Fruit fly (Drosophila melanogaster): ENCODE measurements around the gene ttk.

ttk gene

DNA sequence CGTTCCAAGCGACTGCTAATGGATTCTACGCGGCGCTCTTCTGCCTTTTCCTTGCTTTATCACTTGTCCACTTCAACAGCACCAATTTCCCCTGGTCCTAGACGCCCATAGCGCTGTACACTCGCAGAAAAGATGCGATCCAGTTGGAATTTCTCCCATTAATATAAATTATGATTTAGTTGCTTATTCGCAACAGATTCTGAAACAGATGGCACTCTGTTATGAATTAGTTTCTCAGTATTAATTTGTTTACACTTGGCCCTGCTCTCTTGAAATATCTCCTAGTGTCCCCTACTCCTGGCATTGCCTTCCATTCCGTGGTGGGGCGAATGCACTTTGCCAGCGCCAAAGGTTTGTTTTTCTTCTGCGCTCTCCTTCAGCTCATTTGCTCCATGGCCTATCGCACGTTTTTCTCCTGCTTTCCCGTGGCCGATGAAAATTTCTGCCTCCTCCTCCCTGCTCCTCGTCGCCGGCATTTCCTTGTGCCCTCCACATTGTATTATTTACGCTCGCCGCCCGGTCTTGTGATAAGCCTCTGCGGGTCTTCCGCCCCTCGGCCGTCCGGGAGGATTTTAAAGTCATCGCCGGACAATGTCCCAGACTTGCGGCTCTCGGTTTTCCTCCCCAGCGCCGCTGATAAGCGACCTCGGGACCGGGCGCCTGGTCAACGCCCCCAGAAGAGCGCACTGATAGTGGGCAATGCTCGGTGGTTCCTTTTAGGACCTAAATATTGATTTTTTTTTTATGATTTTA is 7.3 kb upstream of the ttk start (continued):
- TF ChIP-seq prd (optimal IDR thresholded peaks at IDR 0.05): no peak
- TF ChIP-seq prd (GFP tag; IDR thresholded peaks at IDR 0.05): peak; percentile 62; the same call in 2 of the 3 replicates
- no peak for TF ChIP-seq ken (GFP tag; IDR thresholded peaks at IDR 0.05)
- no peak for TF ChIP-seq Dip3 (GFP tag; optimal IDR thresholded peaks at IDR 0.05)
- TF ChIP-seq CG32772 (GFP tag; IDR thresholded peaks at IDR 0.05): 0 out of 2 replicates have a peak, but pooled peaks have one; percentile 11
- TF ChIP-seq Sox100B (GFP tag; optimal IDR thresholded peaks at IDR 0.05): no peak
- no peak for TF ChIP-seq CG16813 (GFP tag; IDR thresholded peaks at IDR 0.05; ENCODE audit: partially characterized antibody)
- no peak for TF ChIP-seq Dek (tag; optimal IDR thresholded peaks at IDR 0.05)
- TF ChIP-seq CG15073 (GFP tag; optimal IDR thresholded peaks at IDR 0.05): no peak
- peak; percentile 24 for TF ChIP-seq CG4820 (GFP tag; optimal IDR thresholded peaks at IDR 0.05)
- TF ChIP-seq CG14965 (GFP tag; optimal IDR thresholded peaks at IDR 0.05; ENCODE audit: borderline replicate concordance): no peak
- TF ChIP-seq CG31224 (GFP tag; IDR thresholded peaks at IDR 0.05): no peak
- TF ChIP-seq CG3407 (GFP tag; optimal IDR thresholded peaks at IDR 0.05): no peak
- TF ChIP-seq CG2199 (GFP tag; IDR thresholded peaks at IDR 0.05): no peak
- TF ChIP-seq CG12155 (GFP tag; optimal IDR thresholded peaks at IDR 0.05): no peak
- no peak for TF ChIP-seq Ets97D (GFP tag; optimal IDR thresholded peaks at IDR 0.05)
- 0 out of 3 replicates have a peak, but pooled peaks have one; percentile 24 for TF ChIP-seq CG11695 (GFP tag; IDR thresholded peaks at IDR 0.05)
- TF ChIP-seq Drgx (GFP tag; IDR thresholded peaks at IDR 0.05): peak; percentile 68
- no peak for TF ChIP-seq schlank (tag; optimal IDR thresholded peaks at IDR 0.05)
- no peak for TF ChIP-seq Nf-YC (tag; optimal IDR thresholded peaks at IDR 0.05)
- no peak; the same call in 1 of the 2 replicates for TF ChIP-seq dati (GFP tag; IDR thresholded peaks at IDR 0.05)
- no peak for TF ChIP-seq CG12942 (GFP tag; optimal IDR thresholded peaks at IDR 0.05)
- peak; percentile 9 for TF ChIP-seq stwl (tag; optimal IDR thresholded peaks at IDR 0.05)
- no peak for TF ChIP-seq CG8359 (GFP tag; optimal IDR thresholded peaks at IDR 0.05; ENCODE audit: borderline replicate concordance)

DNA sequence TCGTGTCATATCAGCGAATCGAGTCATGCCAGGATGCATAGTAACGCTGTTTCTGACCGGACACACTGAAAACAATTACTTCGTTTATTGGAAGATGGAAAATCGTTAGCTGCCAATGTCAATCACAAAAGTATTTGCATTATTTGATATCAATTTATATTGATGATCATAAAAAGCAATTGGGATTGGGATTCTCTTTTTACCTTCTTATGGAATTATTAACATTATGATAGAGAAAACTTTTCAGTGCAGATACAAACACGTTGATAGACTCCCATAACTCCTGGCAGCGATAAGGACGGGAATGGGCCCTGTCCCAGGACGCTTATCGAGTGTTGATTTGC is 6.8 kb upstream of the ttk start:
- TF ChIP-seq CG9727 (GFP tag; optimal IDR thresholded peaks at IDR 0.05) (peak; percentile 48), D19A (tag; optimal IDR thresholded peaks at IDR 0.05) (peak; percentile 0), CG1024 (GFP tag; IDR thresholded peaks at IDR 0.05) (no peak), Ets97D (GFP tag; optimal IDR thresholded peaks at IDR 0.05) (no peak), grn (GFP tag; optimal IDR thresholded peaks at IDR 0.05) (peak; percentile 26), CG12391 (tag; optimal IDR thresholded peaks at IDR 0.05) (peak; percentile 14), CG18262 (tag; optimal IDR thresholded peaks at IDR 0.05) (peak; percentile 45), CG1603 (tag; optimal IDR thresholded peaks at IDR 0.05) (peak; percentile 41), her (GFP tag; optimal IDR thresholded peaks at IDR 0.05) (no peak), CG10959 (GFP tag; IDR thresholded peaks at IDR 0.05) (0 out of 2 replicates have a peak, but pooled peaks have one; percentile 46), Xrp1 (GFP tag; IDR thresholded peaks at IDR 0.05) (peak; percentile 23; the same call in 1 of the 2 replicates), Xbp1 (GFP tag; optimal IDR thresholded peaks at IDR 0.05) (peak; percentile 11), CG15479 (GFP tag; optimal IDR thresholded peaks at IDR 0.05) (peak; percentile 54), trem (tag; optimal IDR thresholded peaks at IDR 0.05) (peak; percentile 41), CG15696 (tag; optimal IDR thresholded peaks at IDR 0.05) (peak; percentile 63), ATbp (GFP tag; optimal IDR thresholded peaks at IDR 0.05) (no peak), CG8924 (tag; optimal IDR thresholded peaks at IDR 0.05) (peak; percentile 14), CG14710 (tag; optimal IDR thresholded peaks at IDR 0.05) (peak; percentile 17), chif (GFP tag; optimal IDR thresholded peaks at IDR 0.05) (peak in 1 of 2 experiments; percentile 13), Ets65A (GFP tag) (peak; percentile 72), row (GFP tag; IDR thresholded peaks at IDR 0.05) (0 out of 3 replicates have a peak, but pooled peaks have one; percentile 9), lilli (GFP tag; optimal IDR thresholded peaks at IDR 0.05) (no peak), esg (GFP tag; conservative IDR thresholded peaks at IDR 0.05) (no peak), CG4424 (GFP tag; optimal IDR thresholded peaks at IDR 0.05) (peak; percentile 6), prd (optimal IDR thresholded peaks at IDR 0.05) (no peak), prd (GFP tag; IDR thresholded peaks at IDR 0.05) (peak; percentile 73; the same call in 2 of the 3 replicates), CG2712 (tag; optimal IDR thresholded peaks at IDR 0.05) (peak; percentile 33), lola (GFP tag; optimal IDR thresholded peaks at IDR 0.05) (peak in 1 of 3 experiments; percentile 29), CG31441 (GFP tag; IDR thresholded peaks at IDR 0.05) (peak; percentile 32)

Measured in whole organism, embryonic.